Worm (Caenorhabditis elegans) whole organism, L2 larva: Measurements from ENCODE around the gene C35D10.17.

ENCODE experiments used
- C34F6.9 ChIP-seq: fragments of 150-350 bp; optimal IDR thresholded peaks from 2 replicates; lab custom pipeline; 2014; ENCODE audit warnings: missing biosample characterization, missing genetic modification characterization
- F13H6.1 ChIP-seq: sonication (generic microtip); optimal IDR thresholded peaks from 2 replicates; lab custom pipeline; 2016; ENCODE audit warnings: missing genetic modification characterization, missing compliant biosample characterization
- R02D3.7 ChIP-seq: fragments of 150-350 bp; optimal IDR thresholded peaks from 2 replicates; lab custom pipeline; 2014; ENCODE audit warnings: missing biosample characterization, missing genetic modification characterization
- Y55F3AM.14 ChIP-seq: fragments of 200-800 bp; sonication (Bioruptor generic); optimal IDR thresholded peaks from 2 replicates; lab custom pipeline; 2018; ENCODE audit warnings: mild to moderate bottlenecking, missing genetic modification characterization, missing compliant biosample characterization
- ZK546.5 ChIP-seq: sonication (generic microtip); optimal IDR thresholded peaks from 2 replicates; lab custom pipeline; 2017; ENCODE audit warnings: missing biosample characterization, missing genetic modification characterization
- aly-2 ChIP-seq: fragments of 150-350 bp; optimal IDR thresholded peaks from 2 replicates; lab custom pipeline; 2014; ENCODE audit warnings: missing biosample characterization, missing genetic modification characterization
- ama-1 ChIP-seq: fragments of 150-350 bp; optimal IDR thresholded peaks from 2 replicates; lab custom pipeline; 2018; ENCODE audit warnings: inconsistent platforms
- blmp-1 ChIP-seq: sonication (generic microtip); optimal IDR thresholded peaks from 2 replicates; lab custom pipeline; 2017; ENCODE audit warnings: missing genetic modification characterization, mild to moderate bottlenecking, missing compliant biosample characterization, antibody characterized with exemption, moderate library complexity; ENCODE audit not compliant: insufficient read depth
- ceh-16 ChIP-seq: fragments of 150-350 bp; optimal IDR thresholded peaks from 2 replicates; lab custom pipeline; 2014; ENCODE audit warnings: missing biosample characterization, missing genetic modification characterization
- ceh-82 ChIP-seq: fragments of 150-350 bp; optimal IDR thresholded peaks from 2 replicates; lab custom pipeline; 2014; ENCODE audit warnings: missing biosample characterization, missing genetic modification characterization
- crh-2 ChIP-seq: sonication (generic microtip); optimal IDR thresholded peaks from 2 replicates; lab custom pipeline; 2017; ENCODE audit warnings: missing biosample characterization, missing genetic modification characterization
- dmd-4 ChIP-seq: sonication (generic microtip); optimal IDR thresholded peaks from 2 replicates; lab custom pipeline; 2017; ENCODE audit warnings: missing biosample characterization, missing genetic modification characterization
- egl-27 ChIP-seq: sonication (generic microtip); optimal IDR thresholded peaks from 3 replicates; lab custom pipeline; 2017; ENCODE audit warnings: missing biosample characterization, missing genetic modification reagents, missing genetic modification characterization
- elt-3 ChIP-seq: sonication (generic microtip); optimal IDR thresholded peaks from 2 replicates; lab custom pipeline; 2017; ENCODE audit warnings: missing biosample characterization, missing genetic modification characterization
- fos-1 ChIP-seq: fragments of 150-350 bp; optimal IDR thresholded peaks from 2 replicates; lab custom pipeline; 2014; ENCODE audit warnings: missing biosample characterization, missing genetic modification characterization
- gmeb-1 ChIP-seq: fragments of 150-350 bp; optimal IDR thresholded peaks from 2 replicates; lab custom pipeline; 2014; ENCODE audit warnings: missing biosample characterization, missing genetic modification characterization
- lin-11 ChIP-seq: fragments of 150-350 bp; sonication (generic microtip); optimal IDR thresholded peaks from 2 replicates; lab custom pipeline; 2014; ENCODE audit warnings: missing biosample characterization, missing genetic modification characterization, inconsistent platforms, mixed read lengths
- lin-13 ChIP-seq: fragments of 150-350 bp; optimal IDR thresholded peaks from 2 replicates; lab custom pipeline; 2014; ENCODE audit warnings: missing biosample characterization, missing genetic modification reagents, missing genetic modification characterization
- lin-39 ChIP-seq: fragments of 150-350 bp; optimal IDR thresholded peaks from 2 replicates; lab custom pipeline; 2014; ENCODE audit warnings: missing biosample characterization, missing genetic modification reagents, missing genetic modification characterization
- lsy-2 ChIP-seq, 2 experiments: fragments of 150-350 bp in 1 of 2; sonication (generic microtip) in 1 of 2; optimal IDR thresholded peaks; 2 replicates each; lab custom pipeline; 2014 to 2017; ENCODE audit warnings: missing biosample characterization in 2 of 2, missing genetic modification characterization in 2 of 2
- mab-5 ChIP-seq: fragments of 150-350 bp; optimal IDR thresholded peaks from 2 replicates; lab custom pipeline; 2014; ENCODE audit warnings: missing biosample characterization, missing genetic modification characterization
- mbf-1 ChIP-seq: sonication (generic microtip); optimal IDR thresholded peaks from 2 replicates; lab custom pipeline; 2017; ENCODE audit warnings: missing biosample characterization, missing genetic modification characterization
- mdl-1 ChIP-seq, 2 experiments: fragments of 150-350 bp in 1 of 2; sonication (generic microtip) in 1 of 2; optimal IDR thresholded peaks; 2 replicates each; lab custom pipeline; 2017; ENCODE audit warnings: missing biosample characterization in 2 of 2, missing genetic modification characterization in 2 of 2
- nhr-10 ChIP-seq: sonication (generic microtip); optimal IDR thresholded peaks from 2 replicates; lab custom pipeline; 2017; ENCODE audit warnings: missing biosample characterization, missing genetic modification characterization
- nhr-11 ChIP-seq: fragments of 150-350 bp; optimal IDR thresholded peaks from 2 replicates; lab custom pipeline; 2014; ENCODE audit warnings: missing biosample characterization, missing genetic modification characterization
- nhr-12 ChIP-seq: fragments of 150-350 bp; optimal IDR thresholded peaks from 2 replicates; lab custom pipeline; 2014; ENCODE audit warnings: missing biosample characterization, missing genetic modification characterization
- nhr-129 ChIP-seq: fragments of 150-350 bp; optimal IDR thresholded peaks from 2 replicates; lab custom pipeline; 2014; ENCODE audit warnings: missing biosample characterization, missing genetic modification characterization
- nhr-21 ChIP-seq: fragments of 150-350 bp; optimal IDR thresholded peaks from 2 replicates; lab custom pipeline; 2014; ENCODE audit warnings: missing biosample characterization, missing genetic modification characterization
- nhr-23 ChIP-seq: fragments of 150-350 bp; optimal IDR thresholded peaks from 2 replicates; lab custom pipeline; 2014; ENCODE audit warnings: missing biosample characterization, missing genetic modification reagents, missing genetic modification characterization
- nhr-237 ChIP-seq: fragments of 150-350 bp; optimal IDR thresholded peaks from 2 replicates; lab custom pipeline; 2014; ENCODE audit warnings: missing biosample characterization, missing genetic modification characterization
- nhr-25 ChIP-seq: fragments of 150-350 bp; sonication (generic microtip); optimal IDR thresholded peaks from 3 replicates; lab custom pipeline; 2014; ENCODE audit warnings: missing biosample characterization, missing genetic modification characterization
- nhr-6 ChIP-seq: fragments of 150-350 bp; optimal IDR thresholded peaks from 2 replicates; lab custom pipeline; 2014; ENCODE audit warnings: missing biosample characterization, missing genetic modification characterization
- nhr-77 ChIP-seq: fragments of 150-350 bp; optimal IDR thresholded peaks from 2 replicates; lab custom pipeline; 2014; ENCODE audit warnings: missing biosample characterization, missing genetic modification characterization
- peb-1 ChIP-seq: fragments of 150-350 bp; optimal IDR thresholded peaks from 2 replicates; lab custom pipeline; 2014; ENCODE audit warnings: missing biosample characterization, missing genetic modification characterization
- sem-4 ChIP-seq: fragments of 150-350 bp; optimal IDR thresholded peaks from 2 replicates; lab custom pipeline; 2014; ENCODE audit warnings: missing biosample characterization, missing genetic modification reagents, missing genetic modification characterization
- skn-1 ChIP-seq: sonication (generic microtip); optimal IDR thresholded peaks from 2 replicates; lab custom pipeline; 2017; ENCODE audit warnings: missing biosample characterization, missing genetic modification characterization
- sma-3 ChIP-seq: sonication (generic microtip); optimal IDR thresholded peaks from 2 replicates; lab custom pipeline; 2016; ENCODE audit warnings: missing genetic modification reagents, missing genetic modification characterization, missing compliant biosample characterization
- sma-9 ChIP-seq, 2 experiments: fragments of 150-350 bp in 1 of 2; sonication (generic microtip) in 1 of 2; optimal IDR thresholded peaks; 2 replicates each; lab custom pipeline; 2014 to 2016; ENCODE audit warnings: missing genetic modification characterization in 2 of 2, mild to moderate bottlenecking in 1 of 2, missing biosample characterization in 1 of 2, missing compliant biosample characterization in 1 of 2, missing genetic modification reagents in 1 of 2, moderate library complexity in 1 of 2
- snpc-4 ChIP-seq: fragments of 150-350 bp; optimal IDR thresholded peaks from 2 replicates; lab custom pipeline; 2014; ENCODE audit warnings: missing biosample characterization, missing genetic modification characterization
- unc-39 ChIP-seq: fragments of 150-350 bp; optimal IDR thresholded peaks from 2 replicates; lab custom pipeline; 2014; ENCODE audit warnings: missing biosample characterization, missing genetic modification characterization
- unc-62 ChIP-seq: fragments of 150-350 bp; optimal IDR thresholded peaks from 2 replicates; lab custom pipeline; 2014; ENCODE audit warnings: missing biosample characterization, missing genetic modification reagents, missing genetic modification characterization
- zag-1 ChIP-seq: fragments of 150-350 bp; optimal IDR thresholded peaks from 2 replicates; lab custom pipeline; 2014; ENCODE audit warnings: missing biosample characterization, missing genetic modification characterization
- ztf-1 ChIP-seq: fragments of 200-800 bp; sonication (Bioruptor generic); conservative IDR thresholded peaks from 2 replicates; pipeline ENCODE4 v1.3.6; 2022; ENCODE audit warnings: missing genetic modification characterization, missing compliant biosample characterization
- ztf-11 ChIP-seq: sonication (generic microtip); optimal IDR thresholded peaks from 2 replicates; lab custom pipeline; 2017; ENCODE audit warnings: missing biosample characterization, missing genetic modification characterization
- ztf-4 ChIP-seq: fragments of 150-350 bp; optimal IDR thresholded peaks from 2 replicates; lab custom pipeline; 2014; ENCODE audit warnings: missing biosample characterization, missing genetic modification characterization

C35D10.17 gene

ce11 chrIII:4893540-4893939 is 26.7 kb downstream of the C35D10.17 start, which contains the start of gene F26F4.6:
TSS of gene F26F4.6 (minus strand) at chrIII:4893640.
- TF ChIP-seq ceh-16 (tag; lab: Kevin White, UChicago) (no peak), ceh-82 (tag; lab: Kevin White, UChicago) (no peak), nhr-237 (tag; lab: Kevin White, UChicago) (no peak), skn-1 (tag; lab: Kevin White, UChicago) (no peak), nhr-10 (tag; lab: Kevin White, UChicago) (no peak), ZK546.5 (tag; lab: Kevin White, UChicago) (no peak), peb-1 (tag; lab: Kevin White, UChicago) (no peak), ztf-1 (no peak), dmd-4 (tag; lab: Kevin White, UChicago) (no peak), elt-3 (tag; lab: Kevin White, UChicago) (no peak), snpc-4 (no peak), nhr-21 (tag; lab: Kevin White, UChicago) (no peak)

ce11 chrIII:4895313-4895712 is 28.5 kb downstream of the C35D10.17 start:
- TF ChIP-seq mdl-1 (tag; optimal IDR thresholded peaks at IDR 0.05; lab: Kevin White, UChicago) (no peak), unc-62 (GFP tag; lab: Kevin White, UChicago) (no peak), mbf-1 (tag; lab: Kevin White, UChicago) (no peak), nhr-6 (tag; lab: Kevin White, UChicago) (no peak), peb-1 (tag; lab: Kevin White, UChicago) (no peak), elt-3 (tag; lab: Kevin White, UChicago) (no peak), ceh-82 (tag; lab: Kevin White, UChicago) (no peak), blmp-1 (tag; lab: Kevin White, UChicago) (no peak), lin-39 (tag; lab: Kevin White, UChicago) (no peak), sem-4 (tag; lab: Kevin White, UChicago) (no peak), nhr-237 (tag; lab: Kevin White, UChicago) (no peak), nhr-12 (no peak)
- TF ChIP-seq, all 48 proteins: peak for 0

- TF ChIP-seq fos-1 (tag; lab: Kevin White, UChicago) (no peak), C34F6.9 (tag; lab: Kevin White, UChicago) (no peak)
These were observed 32.2 kb downstream of the C35D10.17 start, which contains the start of gene nhl-2 for ce11 chrIII:4899035-4899578. TSS of gene nhl-2 (minus strand) at chrIII:4899085.

ce11 chrIII:4899728-4900127 is 32.9 kb downstream of the C35D10.17 start:
- no peak for TF ChIP-seq nhr-23 (tag; lab: Kevin White, UChicago)
- TF ChIP-seq nhr-77 (tag; lab: Kevin White, UChicago), result peak; percentile 89
- peak; percentile 99 for TF ChIP-seq ceh-16 (tag; lab: Kevin White, UChicago)
- TF ChIP-seq gmeb-1 (tag; lab: Kevin White, UChicago), result peak; percentile 93
- peak; percentile 87 for TF ChIP-seq nhr-237 (tag; lab: Kevin White, UChicago)
- TF ChIP-seq nhr-11 (tag; lab: Kevin White, UChicago), result no peak
- peak; percentile 99 for TF ChIP-seq nhr-129 (tag; lab: Kevin White, UChicago)
- TF ChIP-seq unc-39 (tag; lab: Kevin White, UChicago), result no peak
- peak; percentile 100 for TF ChIP-seq sma-3 (GFP tag; lab: Kevin White, UChicago)
- peak; percentile 100 for TF ChIP-seq fos-1 (tag; lab: Kevin White, UChicago)
- TF ChIP-seq ztf-11, result no peak
- TF ChIP-seq nhr-25 (tag; lab: Kevin White, UChicago), result peak; percentile 99
- peak; percentile 89 for TF ChIP-seq snpc-4
- 0 out of 2 replicates have a peak, but pooled peaks have one; percentile 58 for TF ChIP-seq ztf-1
- TF ChIP-seq R02D3.7, result peak; percentile 69
- peak; percentile 99 for TF ChIP-seq sem-4 (tag; lab: Kevin White, UChicago)
- peak; percentile 94 to 97 for TF ChIP-seq lsy-2 (tag; optimal IDR thresholded peaks at IDR 0.05; lab: Kevin White, UChicago)
- TF ChIP-seq sma-9 (GFP tag; optimal IDR thresholded peaks at IDR 0.05; lab: Kevin White, UChicago), result peak; percentile 99
- no peak for TF ChIP-seq sma-9 (tag; optimal IDR thresholded peaks at IDR 0.05; lab: Kevin White, UChicago)
- peak; percentile 99 for TF ChIP-seq lin-11 (tag; lab: Kevin White, UChicago)
- TF ChIP-seq nhr-6 (tag; lab: Kevin White, UChicago), result peak; percentile 97
- peak; percentile 99 for TF ChIP-seq crh-2
- TF ChIP-seq F13H6.1 (tag; lab: Kevin White, UChicago), result peak; percentile 100
- TF ChIP-seq skn-1 (tag; lab: Kevin White, UChicago), result peak; percentile 41
- peak; percentile 98 for TF ChIP-seq zag-1 (tag; lab: Kevin White, UChicago)
- peak; percentile 36 for TF ChIP-seq ama-1 (lab: Kevin White, UChicago)
- TF ChIP-seq aly-2 (tag; lab: Kevin White, UChicago), result no peak
- TF ChIP-seq ZK546.5 (tag; lab: Kevin White, UChicago), result peak; percentile 88
- no peak for TF ChIP-seq elt-3 (tag; lab: Kevin White, UChicago)
- TF ChIP-seq mab-5 (tag; lab: Kevin White, UChicago), result peak; percentile 96
- peak; percentile 98 for TF ChIP-seq lin-13 (GFP tag; lab: Kevin White, UChicago)
- peak; percentile 99 for TF ChIP-seq ztf-4 (tag; lab: Kevin White, UChicago)
- TF ChIP-seq peb-1 (tag; lab: Kevin White, UChicago), result peak; percentile 41
- peak; percentile 99 for TF ChIP-seq Y55F3AM.14 (GFP tag; lab: Kevin White, UChicago)
- peak; percentile 98 for TF ChIP-seq egl-27 (tag; lab: Kevin White, UChicago)
